Fruit fly (Drosophila melanogaster) whole organism, embryonic: ENCODE data around the gene hry.

ENCODE experiments used
- Ada2b ChIP-seq: fragments of 200-800 bp; sonication (Bioruptor generic); IDR thresholded peaks from 2 replicates; pipeline ENCODE4 v1.3.6; 2022; ENCODE audit warnings: missing biosample characterization, missing genetic modification characterization
- Bgb ChIP-seq: fragments of 200-800 bp; sonication (Bioruptor generic); IDR thresholded peaks from 2 replicates; pipeline ENCODE4 v1.3.6; 2022; ENCODE audit warnings: missing biosample characterization, missing genetic modification characterization; ENCODE audit not compliant: partially characterized antibody
- CG10267 ChIP-seq: fragments of 200-800 bp; sonication (Bioruptor generic); optimal IDR thresholded peaks from 2 replicates; lab custom pipeline; 2018; ENCODE audit warnings: missing biosample characterization, mild to moderate bottlenecking, missing genetic modification characterization, moderate library complexity
- CG12299 ChIP-seq: fragments of 200-800 bp; sonication (Bioruptor generic); optimal IDR thresholded peaks from 2 replicates; lab custom pipeline; 2018; ENCODE audit warnings: missing biosample characterization, mild to moderate bottlenecking, missing genetic modification characterization
- CG12659 ChIP-seq: fragments of 200-800 bp; sonication (Bioruptor generic); optimal IDR thresholded peaks from 3 replicates; lab custom pipeline; 2017; ENCODE audit warnings: mild to moderate bottlenecking, missing biosample characterization, missing genetic modification reagents, missing genetic modification characterization
- CG12769 ChIP-seq: fragments of 200-800 bp; sonication (Bioruptor generic); optimal IDR thresholded peaks from 2 replicates; lab custom pipeline; 2019; ENCODE audit warnings: missing biosample characterization, mild to moderate bottlenecking, missing genetic modification characterization, moderate library complexity
- CG13296 ChIP-seq: fragments of 200-800 bp; sonication (Bioruptor generic); optimal IDR thresholded peaks from 3 replicates; lab custom pipeline; 2018; ENCODE audit warnings: missing biosample characterization, mild to moderate bottlenecking, missing genetic modification characterization
- CG15696 ChIP-seq: fragments of 200-800 bp; sonication (Bioruptor generic); optimal IDR thresholded peaks from 2 replicates; lab custom pipeline; 2019; ENCODE audit warnings: missing biosample characterization, mild to moderate bottlenecking, missing genetic modification characterization, moderate library complexity
- CG1603 ChIP-seq: fragments of 200-800 bp; sonication (Bioruptor generic); optimal IDR thresholded peaks from 2 replicates; lab custom pipeline; 2019; ENCODE audit warnings: missing biosample characterization, mild to moderate bottlenecking, missing genetic modification characterization, moderate library complexity
- CG3065 ChIP-seq: fragments of 200-800 bp; sonication (Bioruptor generic); optimal IDR thresholded peaks from 2 replicates; lab custom pipeline; 2016; ENCODE audit warnings: missing biosample characterization, missing genetic modification characterization
- CG33213 ChIP-seq: fragments of 200-800 bp; sonication (Bioruptor generic); optimal IDR thresholded peaks from 3 replicates; lab custom pipeline; 2016; ENCODE audit warnings: missing biosample characterization, missing genetic modification characterization
- CG3726 ChIP-seq: fragments of 200-800 bp; sonication (Bioruptor generic); IDR thresholded peaks from 3 replicates; pipeline ENCODE4, ENCODE4 v1.3.6; 2022; ENCODE audit warnings: missing biosample characterization, missing genetic modification characterization
- CG3838 ChIP-seq: fragments of 200-800 bp; sonication (Bioruptor generic); optimal IDR thresholded peaks from 3 replicates; lab custom pipeline; 2016; ENCODE audit warnings: missing biosample characterization, missing genetic modification characterization
- CG3995 ChIP-seq: fragments of 200-800 bp; sonication (Bioruptor generic); optimal IDR thresholded peaks from 3 replicates; lab custom pipeline; 2016; ENCODE audit warnings: missing biosample characterization, missing genetic modification characterization
- CG4282 ChIP-seq: fragments of 200-800 bp; sonication (Bioruptor generic); optimal IDR thresholded peaks from 2 replicates; lab custom pipeline; 2016; ENCODE audit warnings: missing biosample characterization, missing genetic modification characterization
- CG4404 ChIP-seq: fragments of 200-800 bp; sonication (Bioruptor generic); IDR thresholded peaks from 2 replicates; pipeline ENCODE4 v1.3.6; 2022; ENCODE audit warnings: missing biosample characterization, missing genetic modification characterization
- CG4617 ChIP-seq: fragments of 200-800 bp; sonication (Bioruptor generic); optimal IDR thresholded peaks from 3 replicates; lab custom pipeline; 2016; ENCODE audit warnings: missing biosample characterization, missing genetic modification characterization, borderline replicate concordance
- CG4820 ChIP-seq: fragments of 200-800 bp; sonication (Bioruptor generic); optimal IDR thresholded peaks from 3 replicates; lab custom pipeline; 2016; ENCODE audit warnings: missing biosample characterization, missing genetic modification characterization
- CG6765 ChIP-seq: fragments of 200-800 bp; sonication (Bioruptor generic); optimal IDR thresholded peaks from 3 replicates; lab custom pipeline; 2017; ENCODE audit warnings: missing biosample characterization, mild to moderate bottlenecking, missing genetic modification characterization
- CG6791 ChIP-seq: fragments of 200-800 bp; sonication (Bioruptor generic); IDR thresholded peaks from 3 replicates; pipeline ENCODE4 v1.3.6; 2022; ENCODE audit warnings: missing biosample characterization, missing genetic modification characterization; ENCODE audit not compliant: partially characterized antibody
- CG7556 ChIP-seq: fragments of 200-800 bp; sonication (Bioruptor generic); optimal IDR thresholded peaks from 2 replicates; lab custom pipeline; 2017; ENCODE audit warnings: missing biosample characterization, mild to moderate bottlenecking, missing genetic modification characterization
- CG7963 ChIP-seq: fragments of 200-800 bp; sonication (Bioruptor generic); IDR thresholded peaks from 3 replicates; pipeline ENCODE4 v1.3.6; 2022; ENCODE audit warnings: missing biosample characterization, missing genetic modification characterization; ENCODE audit not compliant: partially characterized antibody
- CHES-1-like ChIP-seq: fragments of 200-800 bp; sonication (Bioruptor generic); optimal IDR thresholded peaks from 2 replicates; lab custom pipeline; 2016; ENCODE audit warnings: missing biosample characterization, missing genetic modification characterization
- CoRest ChIP-seq: fragments of 200-800 bp; sonication (Bioruptor generic); optimal IDR thresholded peaks from 3 replicates; lab custom pipeline; 2018; ENCODE audit warnings: missing biosample characterization, mild to moderate bottlenecking, missing genetic modification characterization, moderate library complexity
- E2f2 ChIP-seq: fragments of 200-800 bp; sonication (Bioruptor generic); IDR thresholded peaks from 2 replicates; pipeline ENCODE4 v1.3.6; 2022; ENCODE audit warnings: missing biosample characterization, missing genetic modification characterization
- ERR ChIP-seq: fragments of 200-800 bp; sonication (Bioruptor generic); optimal IDR thresholded peaks from 2 replicates; lab custom pipeline; 2016; ENCODE audit warnings: missing biosample characterization, missing genetic modification characterization
- HLH3B ChIP-seq: fragments of 200-800 bp; sonication (Bioruptor generic); IDR thresholded peaks from 2 replicates; pipeline ENCODE4 v1.3.6; 2022; ENCODE audit warnings: missing biosample characterization, missing genetic modification characterization
- HLH54F ChIP-seq: fragments of 200-800 bp; sonication (Bioruptor generic); optimal IDR thresholded peaks from 3 replicates; lab custom pipeline; 2016; ENCODE audit warnings: missing biosample characterization, missing genetic modification characterization
- Hr51 ChIP-seq, 2 experiments: fragments of 200-800 bp; sonication (Bioruptor generic); optimal IDR thresholded peaks; 2 replicates in 1 of 2; 3 replicates in 1 of 2; lab custom pipeline; 2016 to 2018; ENCODE audit warnings: missing biosample characterization in 2 of 2, missing genetic modification characterization in 2 of 2, mild to moderate bottlenecking in 1 of 2, moderate library complexity in 1 of 2
- Mes4 ChIP-seq: fragments of 200-800 bp; sonication (Bioruptor generic); optimal IDR thresholded peaks from 2 replicates; lab custom pipeline; 2016; ENCODE audit warnings: missing biosample characterization, missing genetic modification characterization
- NFAT ChIP-seq: fragments of 200-800 bp; sonication (Bioruptor generic); IDR thresholded peaks from 2 replicates; pipeline ENCODE4 v1.3.6; 2022; ENCODE audit warnings: missing biosample characterization, missing genetic modification characterization
- Neu2 ChIP-seq: fragments of 200-800 bp; sonication (Bioruptor generic); optimal IDR thresholded peaks from 3 replicates; lab custom pipeline; 2016; ENCODE audit warnings: missing biosample characterization, missing genetic modification characterization, borderline replicate concordance
- Pdp1 ChIP-seq, 2 experiments: fragments of 200-800 bp; sonication (Bioruptor generic); optimal IDR thresholded peaks; 3 replicates each; lab custom pipeline; 2016; ENCODE audit warnings: missing biosample characterization in 2 of 2, missing genetic modification characterization in 2 of 2, mild to moderate bottlenecking in 1 of 2, moderate library complexity in 1 of 2
- Usf ChIP-seq: fragments of 200-800 bp; sonication (Bioruptor generic); optimal IDR thresholded peaks from 2 replicates; lab custom pipeline; 2017; ENCODE audit warnings: missing genotype, missing biosample characterization, missing genetic modification characterization
- crc ChIP-seq: fragments of 200-800 bp; sonication (Bioruptor generic); optimal IDR thresholded peaks from 2 replicates; lab custom pipeline; 2016; ENCODE audit warnings: missing biosample characterization, missing genetic modification characterization
- danr ChIP-seq: fragments of 200-800 bp; sonication (Bioruptor generic); IDR thresholded peaks from 2 replicates; pipeline ENCODE4 v1.3.6; 2022; ENCODE audit warnings: missing biosample characterization, missing genetic modification characterization
- dimm ChIP-seq: fragments of 200-800 bp; sonication (Bioruptor generic); IDR thresholded peaks from 2 replicates; pipeline ENCODE4 v1.3.6; 2022; ENCODE audit warnings: missing biosample characterization, missing genetic modification characterization
- eve ChIP-seq, 2 experiments: fragments of >200 bp; optimal IDR thresholded peaks; 2 replicates each; lab custom pipeline; 2017; ENCODE audit warnings: missing biosample characterization in 2 of 2, missing genetic modification characterization in 2 of 2
- fru ChIP-seq: fragments of >200 bp; optimal IDR thresholded peaks from 2 replicates; lab custom pipeline; 2017
- her ChIP-seq: fragments of 200-800 bp; sonication (Bioruptor generic); optimal IDR thresholded peaks from 2 replicates; lab custom pipeline; 2016; ENCODE audit warnings: missing biosample characterization, missing genetic modification characterization
- jigr1 ChIP-seq: fragments of 200-800 bp; sonication (Bioruptor generic); IDR thresholded peaks from 3 replicates; pipeline ENCODE4 v1.3.6; 2022; ENCODE audit warnings: missing biosample characterization, missing genetic modification characterization
- ken ChIP-seq: fragments of 200-800 bp; sonication (Bioruptor generic); IDR thresholded peaks from 3 replicates; pipeline ENCODE4 v1.3.6; 2022; ENCODE audit warnings: missing biosample characterization, missing genetic modification characterization
- mam ChIP-seq: fragments of 200-800 bp; sonication (Bioruptor generic); optimal IDR thresholded peaks from 3 replicates; lab custom pipeline; 2016; ENCODE audit warnings: missing biosample characterization, missing genetic modification characterization
- odd ChIP-seq: fragments of 200-800 bp; sonication (Bioruptor generic); optimal IDR thresholded peaks from 2 replicates; lab custom pipeline; 2017; ENCODE audit warnings: missing biosample characterization, mild to moderate bottlenecking, missing genetic modification characterization
- sc ChIP-seq, 3 experiments: fragments of >200 bp in 2 of 3; fragments of 200-800 bp in 1 of 3; sonication (Bioruptor generic) in 1 of 3; optimal IDR thresholded peaks; 2 replicates in 2 of 3; 3 replicates in 1 of 3; lab custom pipeline; 2017; ENCODE audit warnings: mild to moderate bottlenecking in 1 of 3, missing biosample characterization in 1 of 3, missing genetic modification characterization in 1 of 3, missing genetic modification reagents in 1 of 3
- sd ChIP-seq: fragments of 200-800 bp; sonication (Bioruptor generic); optimal IDR thresholded peaks from 3 replicates; lab custom pipeline; 2018; ENCODE audit warnings: missing biosample characterization, mild to moderate bottlenecking, missing genetic modification characterization, moderate library complexity
- sima ChIP-seq: fragments of 200-800 bp; sonication (Bioruptor generic); optimal IDR thresholded peaks from 2 replicates; lab custom pipeline; 2016; ENCODE audit warnings: missing biosample characterization, missing genetic modification characterization
- so ChIP-seq: fragments of 200-800 bp; sonication (Bioruptor generic); IDR thresholded peaks from 3 replicates; pipeline ENCODE4 v1.3.6; 2022; ENCODE audit warnings: missing biosample characterization, missing genetic modification characterization
- sob ChIP-seq: fragments of 200-800 bp; sonication (Bioruptor generic); IDR thresholded peaks from 2 replicates; pipeline ENCODE4 v1.3.6; 2022; ENCODE audit warnings: missing biosample characterization, missing genetic modification characterization
- sqz ChIP-seq: fragments of 200-800 bp; sonication (Bioruptor generic); optimal IDR thresholded peaks from 3 replicates; lab custom pipeline; 2018; ENCODE audit warnings: missing biosample characterization, mild to moderate bottlenecking, missing genetic modification characterization
- tgo ChIP-seq: fragments of 200-800 bp; sonication (Bioruptor generic); IDR thresholded peaks from 3 replicates; pipeline ENCODE4 v1.3.6; 2022; ENCODE audit warnings: missing biosample characterization, missing genetic modification characterization
- zf30C ChIP-seq: fragments of 200-800 bp; sonication (Bioruptor generic); optimal IDR thresholded peaks from 3 replicates; lab custom pipeline; 2018; ENCODE audit warnings: missing biosample characterization, mild to moderate bottlenecking, missing genetic modification characterization

The hry gene

DNA sequence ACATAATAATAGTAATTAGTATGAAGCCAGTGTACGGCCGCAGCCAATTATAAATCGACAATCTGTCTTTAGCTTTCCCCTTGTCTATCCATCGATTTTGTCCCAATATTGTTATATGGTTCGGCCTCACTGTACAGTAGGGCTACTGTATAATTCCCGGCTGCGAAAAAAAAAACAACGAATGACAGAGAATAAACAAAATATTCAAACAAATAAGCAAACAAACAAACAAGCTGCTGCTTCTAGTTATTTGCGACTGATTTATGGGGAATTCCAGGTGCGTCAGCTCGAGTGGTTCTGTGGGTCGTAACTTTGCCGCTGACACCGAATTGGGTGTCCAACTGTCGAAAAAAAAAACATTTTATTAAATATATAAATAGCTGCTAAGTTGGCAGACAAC is 14.1 kb downstream of the hry start (continued):
- no peak for TF ChIP-seq CG4820
- TF ChIP-seq Bgb (GFP tag; lab: Robert Waterston, UW) = no peak
- TF ChIP-seq tgo = no peak
- TF ChIP-seq CG3995 (GFP tag; lab: Kevin White, UChicago) = no peak
- TF ChIP-seq HLH54F (GFP tag; lab: Kevin White, UChicago) = no peak
- no peak for TF ChIP-seq CG4404 (GFP tag; lab: Robert Waterston, UW)
- no peak for TF ChIP-seq ken (GFP tag; lab: Robert Waterston, UW)
- no peak for TF ChIP-seq CG3065 (GFP tag; lab: Kevin White, UChicago)
- TF ChIP-seq CG1603 (tag; lab: Kevin White, UChicago) = peak; percentile 14
- peak in 1 of 2 experiments; percentile 1 for TF ChIP-seq Hr51 (GFP tag; optimal IDR thresholded peaks at IDR 0.05; lab: Kevin White, UChicago)
- no peak for TF ChIP-seq fru
- TF ChIP-seq CG15696 = peak; percentile 51
- no peak for TF ChIP-seq CG4617 (GFP tag; lab: Kevin White, UChicago)
- TF ChIP-seq odd (GFP tag; lab: Kevin White, UChicago) = no peak
- no peak for TF ChIP-seq CG4282 (GFP tag; lab: Kevin White, UChicago)
- TF ChIP-seq crc (GFP tag; lab: Kevin White, UChicago) = peak; percentile 2
- TF ChIP-seq CG6791 (GFP tag; lab: Robert Waterston, UW) = no peak
- no peak for TF ChIP-seq dimm (GFP tag; lab: Robert Waterston, UW)
- TF ChIP-seq sqz (GFP tag; lab: Kevin White, UChicago) = no peak
- peak; percentile 20 for TF ChIP-seq CG6765 (GFP tag; lab: Kevin White, UChicago)
- peak; percentile 85 for TF ChIP-seq sd (tag; lab: Kevin White, UChicago)
- no peak for TF ChIP-seq Ada2b
- 0 out of 3 replicates have a peak, but pooled peaks have one; percentile 32 for TF ChIP-seq so (GFP tag; lab: Robert Waterston, UW)
- TF ChIP-seq ERR = no peak
- no peak for TF ChIP-seq CG3838
- TF ChIP-seq mam (GFP tag; lab: Kevin White, UChicago) = peak; percentile 18
- no peak for TF ChIP-seq sc (optimal IDR thresholded peaks at IDR 0.05; lab: Kevin White, UChicago)
- no peak for TF ChIP-seq sc (GFP tag; optimal IDR thresholded peaks at IDR 0.05; lab: Kevin White, UChicago)
- no peak for TF ChIP-seq CG3726 (GFP tag; lab: Robert Waterston, UW)
- no peak for TF ChIP-seq CG7963 (GFP tag; lab: Robert Waterston, UW)
- no peak for TF ChIP-seq jigr1
- TF ChIP-seq Usf = no peak

DNA sequence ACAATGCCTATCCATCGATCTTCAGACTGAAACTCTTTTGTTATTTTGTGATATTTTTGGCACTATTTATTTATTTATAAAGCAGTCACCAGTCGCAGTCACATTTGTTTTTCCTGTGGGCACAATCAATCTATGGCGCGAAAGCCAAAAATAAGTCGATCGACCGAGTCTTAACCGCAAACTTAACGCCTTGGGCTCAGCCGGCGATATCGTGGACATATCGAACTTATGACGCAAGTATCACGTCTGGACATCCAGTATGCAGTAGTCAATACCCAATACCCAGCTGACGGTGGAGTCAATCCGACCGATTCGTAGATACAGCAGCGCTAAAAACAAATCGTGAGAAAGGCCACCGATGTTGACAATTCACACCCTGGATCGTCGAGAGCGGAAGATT is 15.1 kb downstream of the hry start:
- TF ChIP-seq danr (no peak), CG13296 (GFP tag; lab: Kevin White, UChicago) (peak; percentile 32), CoRest (no peak), CG12769 (peak; percentile 9), CG10267 (tag; lab: Kevin White, UChicago) (no peak), CG6791 (GFP tag; lab: Robert Waterston, UW) (no peak), her (GFP tag; lab: Kevin White, UChicago) (no peak), NFAT (GFP tag; lab: Robert Waterston, UW) (0 out of 2 replicates have a peak, but pooled peaks have one; percentile 16), CHES-1-like (GFP tag; lab: Kevin White, UChicago) (no peak), eve (GFP tag; optimal IDR thresholded peaks at IDR 0.05; lab: Kevin White, UChicago) (no peak), HLH3B (GFP tag; lab: Robert Waterston, UW) (no peak), CG7556 (GFP tag; lab: Kevin White, UChicago) (no peak), Mes4 (GFP tag; lab: Kevin White, UChicago) (no peak), zf30C (GFP tag; lab: Kevin White, UChicago) (no peak), Neu2 (GFP tag; lab: Kevin White, UChicago) (no peak), sima (GFP tag; lab: Kevin White, UChicago) (no peak), E2f2 (GFP tag; lab: Robert Waterston, UW) (no peak), sob (0 out of 2 replicates have a peak, but pooled peaks have one; percentile 15), CG12299 (tag; lab: Kevin White, UChicago) (no peak), CG33213 (no peak), Pdp1 (GFP tag; optimal IDR thresholded peaks at IDR 0.05; lab: Kevin White, UChicago) (peak in 1 of 2 experiments; percentile 55), CG12659 (no peak)
